Worm (Caenorhabditis elegans): Measurements from ENCODE around the gene C05G5.7.
A peak's percentile ranks its signal among the peaks of the same experiment; 100 is the strongest.

The C05G5.7 gene

DNA sequence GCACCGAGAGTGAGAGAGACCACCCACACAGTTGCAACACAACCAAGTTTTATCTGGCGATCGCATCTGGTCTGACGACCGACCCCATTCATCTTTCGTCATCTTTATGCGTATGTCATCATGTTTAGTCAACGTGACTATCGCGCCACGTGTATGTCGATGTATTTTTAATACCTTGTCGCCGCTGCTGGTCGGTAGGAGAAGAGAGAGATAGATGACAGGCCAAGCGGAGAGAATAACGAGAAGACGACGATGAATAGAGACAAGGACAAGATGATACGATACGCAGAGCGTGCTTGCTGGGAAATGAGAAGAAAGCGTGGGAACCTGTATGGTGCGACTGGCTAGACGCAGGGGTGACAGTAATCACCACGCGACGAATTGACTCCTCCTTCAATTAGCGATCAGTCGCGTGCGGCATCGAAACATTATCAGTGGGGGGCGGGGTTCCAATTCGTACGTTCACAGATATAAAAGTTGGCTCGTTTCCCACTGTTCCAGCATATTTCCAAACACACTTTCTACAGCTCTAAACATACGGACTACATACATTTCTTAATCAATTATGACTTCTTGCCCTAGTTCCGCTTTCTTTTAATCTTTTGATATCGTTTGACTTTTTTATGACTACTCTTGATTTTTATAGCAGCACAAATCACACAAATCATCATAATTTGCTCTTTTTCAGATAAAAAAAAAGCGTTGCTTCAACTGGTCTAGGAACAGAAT, 46.9 kb upstream of the C05G5.7 start, which contains the start of gene tatn-1 (continued):
- TF ChIP-seq snpc-4 (GFP tag; optimal IDR thresholded peaks at IDR 0.05) (no peak), snpc-4 (tag; optimal IDR thresholded peaks at IDR 0.05) (peak in 2 of 4 experiments; percentile 37 to 62), ztf-25 (GFP tag; IDR thresholded peaks at IDR 0.05) (no peak), pha-4 (tag; optimal IDR thresholded peaks at IDR 0.05) (no peak), nfya-1 (tag; optimal IDR thresholded peaks at IDR 0.05; ENCODE audit: borderline replicate concordance, insufficient read depth) (no peak), hlh-12 (tag; optimal IDR thresholded peaks at IDR 0.05) (no peak), aptf-3 (GFP tag; IDR thresholded peaks at IDR 0.05) (no peak), B0261.1 (tag; optimal IDR thresholded peaks at IDR 0.05) (no peak), ceh-40 (GFP tag; IDR thresholded peaks at IDR 0.05) (no peak), snpc-1.1 (tag; optimal IDR thresholded peaks at IDR 0.05; ENCODE audit: insufficient read depth) (no peak), ets-4 (GFP tag; optimal IDR thresholded peaks at IDR 0.05) (peak; percentile 90), hlh-26 (GFP tag; conservative IDR thresholded peaks at IDR 0.05) (no peak), tbx-9 (tag; optimal IDR thresholded peaks at IDR 0.05; ENCODE audit: borderline replicate concordance) (no peak), F57C9.4 (tag; optimal IDR thresholded peaks at IDR 0.05) (no peak), ztf-28 (GFP tag; IDR thresholded peaks at IDR 0.05) (no peak), rcor-1 (GFP tag; IDR thresholded peaks at IDR 0.05) (no peak), bed-2 (GFP tag; IDR thresholded peaks at IDR 0.05) (no peak), ceh-100 (GFP tag; IDR thresholded peaks at IDR 0.05) (no peak), ceh-58 (GFP tag; IDR thresholded peaks at IDR 0.05) (no peak), athp-1 (tag; optimal IDR thresholded peaks at IDR 0.05) (no peak), Y67H2A.10 (GFP tag; conservative IDR thresholded peaks at IDR 0.05) (no peak), nhr-120 (GFP tag; IDR thresholded peaks at IDR 0.05) (no peak), C06A6.2 (GFP tag; conservative IDR thresholded peaks at IDR 0.05) (0 out of 2 replicates have a peak, but pooled peaks have one; percentile 56), nhr-80 (tag; optimal IDR thresholded peaks at IDR 0.05) (peak; percentile 99), attf-6 (GFP tag; IDR thresholded peaks at IDR 0.05) (no peak), F39B2.1 (GFP tag; IDR thresholded peaks at IDR 0.05) (no peak), Y53F4B.3 (GFP tag; IDR thresholded peaks at IDR 0.05) (no peak), ekl-4 (GFP tag; IDR thresholded peaks at IDR 0.05) (no peak), tlf-1 (GFP tag; optimal IDR thresholded peaks at IDR 0.05) (peak; percentile 24), nfya-2 (GFP tag; IDR thresholded peaks at IDR 0.05) (no peak), let-526 (GFP tag; IDR thresholded peaks at IDR 0.05) (no peak), dpff-1 (tag; optimal IDR thresholded peaks at IDR 0.05) (no peak), hmg-20 (GFP tag; IDR thresholded peaks at IDR 0.05) (no peak), attf-5 (GFP tag; optimal IDR thresholded peaks at IDR 0.05) (no peak), hmg-1.2 (GFP tag; IDR thresholded peaks at IDR 0.05) (peak; percentile 53; the same call in 1 of the 2 replicates), ztf-26 (tag; optimal IDR thresholded peaks at IDR 0.05) (peak; percentile 86), lin-35 (GFP tag; optimal IDR thresholded peaks at IDR 0.05) (no peak), akir-1 (GFP tag; optimal IDR thresholded peaks at IDR 0.05) (no peak), T07F8.4 (tag; optimal IDR thresholded peaks at IDR 0.05) (no peak), lin-54 (GFP tag; optimal IDR thresholded peaks at IDR 0.05) (no peak), cebp-1 (GFP tag; IDR thresholded peaks at IDR 0.05) (no peak), cebp-1 (tag; optimal IDR thresholded peaks at IDR 0.05) (peak; percentile 79), madf-6 (GFP tag; IDR thresholded peaks at IDR 0.05) (no peak), zfh-2 (GFP tag; conservative IDR thresholded peaks at IDR 0.05) (peak; percentile 70; the same call in 1 of the 2 replicates), die-1 (tag; optimal IDR thresholded peaks at IDR 0.05) (peak; percentile 46), B0336.3 (GFP tag; IDR thresholded peaks at IDR 0.05) (peak; percentile 51; the same call in 1 of the 2 replicates), K11D2.4 (GFP tag; IDR thresholded peaks at IDR 0.05) (no peak), sptf-2 (GFP tag; optimal IDR thresholded peaks at IDR 0.05) (no peak), madf-3 (GFP tag; IDR thresholded peaks at IDR 0.05) (no peak)

All from whole organism, young adult.